Worm (Caenorhabditis elegans) whole organism, L3 larva: ENCODE data around the gene dnc-1.

ENCODE experiments used
- ama-1 ChIP-seq: fragments of 150-350 bp; optimal IDR thresholded peaks from 2 replicates; lab custom pipeline; 2018
- ceh-16 ChIP-seq: sonication (generic microtip); optimal IDR thresholded peaks from 2 replicates; lab custom pipeline; 2017; ENCODE audit warnings: missing biosample characterization, missing genetic modification characterization
- daf-12 ChIP-seq: fragments of 150-350 bp; optimal IDR thresholded peaks from 2 replicates; lab custom pipeline; 2014; ENCODE audit warnings: missing biosample characterization, missing genetic modification reagents, missing genetic modification characterization
- egl-5 ChIP-seq: fragments of 150-350 bp; optimal IDR thresholded peaks from 2 replicates; lab custom pipeline; 2017; ENCODE audit warnings: missing biosample characterization, missing genetic modification reagents, missing genetic modification characterization, inconsistent platforms
- elt-3 ChIP-seq, 3 experiments: fragments of 150-350 bp in 1 of 3; sonication (generic microtip) in 2 of 3; optimal IDR thresholded peaks; 2 replicates in 2 of 3; 4 replicates in 1 of 3; lab custom pipeline; 2014 to 2017; ENCODE audit warnings: missing biosample characterization in 3 of 3, missing genetic modification characterization in 3 of 3
- nhr-43 ChIP-seq: sonication (generic microtip); optimal IDR thresholded peaks from 2 replicates; lab custom pipeline; 2016; ENCODE audit warnings: mild to moderate bottlenecking, missing genetic modification characterization, missing compliant biosample characterization; ENCODE audit not compliant: poor library complexity, severe bottlenecking
- pha-4 ChIP-seq: fragments of 150-350 bp; optimal IDR thresholded peaks from 2 replicates; lab custom pipeline; 2014; ENCODE audit warnings: missing biosample characterization, missing genetic modification reagents, missing genetic modification characterization
- sea-2 ChIP-seq: fragments of 150-350 bp; sonication (generic microtip); optimal IDR thresholded peaks from 4 replicates; lab custom pipeline; 2014; ENCODE audit warnings: missing biosample characterization, missing genetic modification reagents, missing genetic modification characterization
- skn-1 ChIP-seq: fragments of 150-350 bp; optimal IDR thresholded peaks from 2 replicates; lab custom pipeline; 2014; ENCODE audit warnings: missing biosample characterization, missing genetic modification characterization
- unc-62 ChIP-seq: fragments of 150-350 bp; sonication (generic microtip); optimal IDR thresholded peaks from 4 replicates; lab custom pipeline; 2014; ENCODE audit warnings: missing biosample characterization, missing genetic modification reagents, missing genetic modification characterization
- zag-1 ChIP-seq: fragments of 150-350 bp; optimal IDR thresholded peaks from 2 replicates; lab custom pipeline; 2014; ENCODE audit warnings: missing biosample characterization, missing genetic modification characterization
- ztf-11 ChIP-seq: fragments of 150-350 bp; optimal IDR thresholded peaks from 2 replicates; lab custom pipeline; 2014; ENCODE audit warnings: missing biosample characterization, missing genetic modification characterization
- ztf-4 ChIP-seq: fragments of 150-350 bp; optimal IDR thresholded peaks from 2 replicates; lab custom pipeline; 2014; ENCODE audit warnings: missing biosample characterization, missing genetic modification characterization

ce11 chrIV:10934786-10935185 is 1.8 kb upstream of the dnc-1 start:
- TF ChIP-seq ztf-11 (tag; lab: Kevin White, UChicago) (no peak), pha-4 (tag; lab: Kevin White, UChicago) (no peak), sea-2 (GFP tag; lab: Kevin White, UChicago) (no peak), elt-3 (tag; optimal IDR thresholded peaks at IDR 0.05; lab: Kevin White, UChicago) (no peak), ztf-4 (tag; lab: Kevin White, UChicago) (no peak), egl-5 (tag; lab: Kevin White, UChicago) (no peak), nhr-43 (tag; lab: Kevin White, UChicago) (no peak), skn-1 (tag; lab: Kevin White, UChicago) (no peak), daf-12 (no peak), zag-1 (no peak), unc-62 (GFP tag; lab: Kevin White, UChicago) (no peak), ceh-16 (tag; lab: Kevin White, UChicago) (no peak), ama-1 (lab: Kevin White, UChicago) (peak; percentile 68)
